Worm (Caenorhabditis elegans): ENCODE measurements around the gene cutl-23.

cutl-23 gene

DNA sequence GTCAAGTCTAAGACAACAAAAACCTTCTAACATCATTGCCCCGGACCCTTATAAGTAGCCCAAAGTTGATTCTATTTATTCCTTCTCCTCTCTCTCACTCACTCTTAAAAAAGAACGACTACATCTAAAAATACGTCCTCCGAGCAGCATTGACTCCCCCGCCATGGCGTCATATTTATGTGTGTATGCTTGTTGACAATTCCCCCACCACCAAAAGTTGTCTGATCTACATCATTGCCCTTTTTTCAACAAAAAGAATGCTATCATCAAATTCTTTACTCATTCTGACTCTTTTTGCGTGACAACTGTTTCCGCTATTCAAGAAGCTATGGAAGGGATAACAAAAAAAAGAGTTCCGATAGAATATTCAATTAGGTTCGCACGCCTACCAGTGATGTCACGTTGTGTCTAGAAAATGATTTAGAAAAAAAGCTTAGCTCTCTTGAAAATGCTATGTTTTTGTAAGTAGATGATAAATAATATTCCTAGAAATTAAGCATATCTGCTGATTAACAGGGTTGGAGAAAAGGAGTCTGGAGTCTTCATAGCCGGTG is 12.4 kb upstream of the cutl-23 start:
- TF ChIP-seq ceh-18 (tag; optimal IDR thresholded peaks at IDR 0.05) (no peak), unc-42 (tag; optimal IDR thresholded peaks at IDR 0.05) (peak; percentile 23), lim-6 (tag; optimal IDR thresholded peaks at IDR 0.05) (no peak), hlh-8 (tag; optimal IDR thresholded peaks at IDR 0.05) (no peak)

DNA sequence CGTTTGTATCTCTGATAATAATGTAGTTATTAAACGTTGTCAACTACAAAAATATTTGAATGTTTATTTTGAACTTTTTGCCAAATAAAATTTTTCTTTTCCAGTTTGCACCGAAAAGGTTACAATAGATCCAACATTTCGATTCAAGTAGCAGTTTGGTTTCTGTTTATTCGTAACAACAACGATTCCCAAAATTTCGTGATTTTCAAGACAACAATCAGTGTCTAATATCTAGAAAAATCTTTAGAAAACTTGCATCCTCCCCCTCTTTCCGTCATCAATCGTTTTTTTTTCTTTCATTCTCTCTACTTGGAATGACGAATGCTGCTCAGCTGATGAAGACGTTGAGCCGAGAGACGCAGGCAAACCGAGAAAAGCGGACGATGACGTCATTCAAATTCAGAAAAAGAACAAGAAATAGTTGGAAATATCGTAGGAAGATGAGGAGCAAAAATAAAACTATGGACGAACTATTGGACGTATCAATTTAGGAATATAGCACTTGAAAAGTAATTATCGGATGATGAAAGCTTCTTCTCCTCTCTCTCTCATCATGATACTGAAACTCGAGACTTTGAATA is 11.4 kb upstream of the cutl-23 start:
- TF ChIP-seq che-1 (tag; optimal IDR thresholded peaks at IDR 0.05) (no peak), ceh-19 (GFP tag; optimal IDR thresholded peaks at IDR 0.05) (no peak), zip-5 (tag; optimal IDR thresholded peaks at IDR 0.05) (no peak), ceh-9 (tag; optimal IDR thresholded peaks at IDR 0.05) (no peak), rnt-1 (tag; optimal IDR thresholded peaks at IDR 0.05) (no peak), npax-4 (tag; optimal IDR thresholded peaks at IDR 0.05) (no peak), ref-2 (tag; optimal IDR thresholded peaks at IDR 0.05) (no peak)

DNA sequence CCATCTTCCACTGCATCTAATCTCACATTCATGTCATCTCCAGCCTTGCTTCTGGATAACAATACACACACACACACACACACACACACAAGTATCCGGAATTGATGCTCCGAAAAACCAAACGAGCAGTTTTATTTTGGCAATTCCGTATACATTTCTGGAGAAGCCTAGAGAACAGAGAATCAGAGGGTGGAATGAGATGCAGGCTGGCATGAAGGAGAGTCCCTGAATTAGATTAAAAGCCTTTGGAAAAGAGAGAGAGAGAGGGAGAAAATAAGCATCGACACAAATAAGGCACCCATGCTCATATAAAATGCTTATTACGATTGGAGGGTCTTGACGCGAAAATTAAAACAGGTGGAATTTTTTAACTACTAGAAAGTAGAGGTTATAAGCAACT is 9.3 kb upstream of the cutl-23 start:
- TF ChIP-seq ceh-31 (tag; optimal IDR thresholded peaks at IDR 0.05) (peak; percentile 13), npax-4 (tag; optimal IDR thresholded peaks at IDR 0.05) (no peak), unc-42 (tag; optimal IDR thresholded peaks at IDR 0.05) (peak; percentile 73)

DNA sequence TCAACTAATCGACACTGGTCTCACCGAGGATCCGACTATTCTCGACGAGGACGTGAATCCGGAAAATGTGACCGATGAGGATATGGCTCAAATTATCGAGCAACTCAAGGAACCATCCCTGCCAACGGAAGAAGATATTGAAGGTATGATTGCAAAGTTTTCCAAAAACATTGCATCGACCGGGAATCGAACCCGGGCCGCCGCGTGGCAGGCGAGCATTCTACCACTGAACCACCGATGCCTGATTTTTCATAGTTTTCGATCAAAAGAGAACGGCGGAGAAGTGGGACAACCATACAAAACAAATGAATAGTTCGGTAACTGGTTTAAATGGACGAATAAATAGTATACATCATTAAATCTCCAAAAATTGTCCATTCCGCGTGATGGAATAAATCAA is 8.1 kb upstream of the cutl-23 start:
- no peak for TF ChIP-seq unc-55 (GFP tag; optimal IDR thresholded peaks at IDR 0.05)
- TF ChIP-seq nhr-232 (tag; optimal IDR thresholded peaks at IDR 0.05): no peak
- TF ChIP-seq dve-1 (tag; optimal IDR thresholded peaks at IDR 0.05): no peak
- no peak for TF ChIP-seq dmd-4 (tag; optimal IDR thresholded peaks at IDR 0.05; ENCODE audit: borderline replicate concordance)
- TF ChIP-seq K02D7.2 (tag; optimal IDR thresholded peaks at IDR 0.05): no peak
- TF ChIP-seq pros-1 (tag; optimal IDR thresholded peaks at IDR 0.05): no peak
- TF ChIP-seq madf-2 (tag; optimal IDR thresholded peaks at IDR 0.05): no peak
- TF ChIP-seq ceh-30 (tag; optimal IDR thresholded peaks at IDR 0.05): no peak
- no peak for TF ChIP-seq pha-4 (tag; optimal IDR thresholded peaks at IDR 0.05)
- no peak for TF ChIP-seq nfya-1 (tag; optimal IDR thresholded peaks at IDR 0.05)
- no peak for TF ChIP-seq ceh-9 (tag; optimal IDR thresholded peaks at IDR 0.05)
- TF ChIP-seq gmeb-2 (tag; optimal IDR thresholded peaks at IDR 0.05): no peak
- no peak for TF ChIP-seq lin-11 (tag; optimal IDR thresholded peaks at IDR 0.05)
- TF ChIP-seq F13H6.1 (tag; optimal IDR thresholded peaks at IDR 0.05): no peak
- no peak for TF ChIP-seq ceh-45 (GFP tag; IDR thresholded peaks at IDR 0.05)
- TF ChIP-seq ceh-19 (GFP tag; optimal IDR thresholded peaks at IDR 0.05): no peak

DNA sequence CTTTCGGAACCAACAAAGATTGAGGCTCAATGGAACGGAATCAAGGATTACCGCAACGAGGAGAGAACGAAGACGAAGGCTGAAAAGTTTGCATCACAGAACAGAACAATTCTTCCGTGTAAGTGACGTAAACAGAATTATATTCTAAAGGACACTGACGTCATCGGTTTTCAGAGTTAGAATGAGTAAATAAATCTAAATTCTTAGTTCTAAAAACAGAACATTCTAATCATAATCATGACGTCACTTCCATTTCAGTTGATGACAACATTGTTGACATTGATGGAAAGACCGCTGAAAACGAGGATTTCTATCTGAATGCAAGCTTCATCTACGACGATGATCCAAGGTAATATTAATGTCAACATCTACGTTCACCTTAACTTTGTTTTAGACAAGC is 6.0 kb upstream of the cutl-23 start:
- TF ChIP-seq tbx-2 (tag; optimal IDR thresholded peaks at IDR 0.05): no peak
- no peak for TF ChIP-seq madf-2 (tag; optimal IDR thresholded peaks at IDR 0.05)
- TF ChIP-seq ceh-19 (GFP tag; optimal IDR thresholded peaks at IDR 0.05): no peak
- TF ChIP-seq ceh-2 (tag; optimal IDR thresholded peaks at IDR 0.05): no peak
- TF ChIP-seq ets-4 (tag; optimal IDR thresholded peaks at IDR 0.05): no peak
- TF ChIP-seq lin-11 (tag; optimal IDR thresholded peaks at IDR 0.05): no peak
- TF ChIP-seq pros-1 (tag; optimal IDR thresholded peaks at IDR 0.05): no peak
- TF ChIP-seq pha-2 (tag; optimal IDR thresholded peaks at IDR 0.05): no peak
- TF ChIP-seq ceh-31 (tag; optimal IDR thresholded peaks at IDR 0.05): no peak
- TF ChIP-seq unc-3 (GFP tag; conservative IDR thresholded peaks at IDR 0.05): no peak
- TF ChIP-seq unc-3 (tag; optimal IDR thresholded peaks at IDR 0.05): no peak
- TF ChIP-seq unc-86 (tag; optimal IDR thresholded peaks at IDR 0.05): no peak
- no peak for TF ChIP-seq unc-55 (GFP tag; optimal IDR thresholded peaks at IDR 0.05)
- TF ChIP-seq K02D7.2 (tag; optimal IDR thresholded peaks at IDR 0.05): no peak

DNA sequence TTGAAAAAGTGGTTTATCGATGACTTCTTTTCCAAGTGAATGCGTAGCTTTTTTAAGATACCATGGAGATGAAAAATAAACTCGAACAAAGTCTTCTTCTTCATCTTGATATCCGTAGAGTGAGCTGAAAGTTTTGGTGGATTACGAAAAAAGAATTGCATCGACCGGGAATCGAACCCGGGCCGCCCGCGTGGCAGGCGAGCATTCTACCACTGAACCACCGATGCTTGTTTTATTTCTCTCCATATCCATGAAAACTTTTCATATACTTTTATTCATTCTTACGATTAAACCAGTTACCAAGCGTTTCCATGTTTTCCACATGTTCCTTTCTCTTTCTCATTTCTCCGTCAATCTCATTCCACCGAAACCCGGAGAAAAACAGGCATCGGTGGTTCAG is 12.1 kb downstream of the cutl-23 start:
- TF ChIP-seq dmd-4 (tag; optimal IDR thresholded peaks at IDR 0.05; ENCODE audit: borderline replicate concordance): no peak
- no peak for TF ChIP-seq unc-3 (GFP tag; conservative IDR thresholded peaks at IDR 0.05)
- no peak for TF ChIP-seq unc-3 (tag; optimal IDR thresholded peaks at IDR 0.05)
- TF ChIP-seq K09A11.1 (tag; optimal IDR thresholded peaks at IDR 0.05; ENCODE audit: insufficient read depth): no peak
- no peak for TF ChIP-seq fax-1 (tag; optimal IDR thresholded peaks at IDR 0.05)
- TF ChIP-seq hlh-8 (tag; optimal IDR thresholded peaks at IDR 0.05): no peak
- no peak for TF ChIP-seq ahr-1 (tag; optimal IDR thresholded peaks at IDR 0.05)

Measured in whole organism, late embryonic.